Worm (Caenorhabditis elegans) whole organism, L2 larva: ENCODE results near the gene fipr-17.
"Not testable (repeated sequence)": the region's sequence is repeated elsewhere in the genome, so short reads cannot be mapped to it uniquely, and the experiment has no call there.

Experiments
- C34F6.9 ChIP-seq: fragments of 150-350 bp; optimal IDR thresholded peaks from 2 replicates; lab custom pipeline; 2014; ENCODE audit warnings: missing biosample characterization, missing genetic modification characterization
- F13H6.1 ChIP-seq: sonication (generic microtip); optimal IDR thresholded peaks from 2 replicates; lab custom pipeline; 2016; ENCODE audit warnings: missing genetic modification characterization, missing compliant biosample characterization
- Y55F3AM.14 ChIP-seq: fragments of 200-800 bp; sonication (Bioruptor generic); optimal IDR thresholded peaks from 2 replicates; lab custom pipeline; 2018; ENCODE audit warnings: mild to moderate bottlenecking, missing genetic modification characterization, missing compliant biosample characterization
- aly-2 ChIP-seq: fragments of 150-350 bp; optimal IDR thresholded peaks from 2 replicates; lab custom pipeline; 2014; ENCODE audit warnings: missing biosample characterization, missing genetic modification characterization
- blmp-1 ChIP-seq: sonication (generic microtip); optimal IDR thresholded peaks from 2 replicates; lab custom pipeline; 2017; ENCODE audit warnings: missing genetic modification characterization, mild to moderate bottlenecking, missing compliant biosample characterization, antibody characterized with exemption, moderate library complexity; ENCODE audit not compliant: insufficient read depth
- ceh-16 ChIP-seq: fragments of 150-350 bp; optimal IDR thresholded peaks from 2 replicates; lab custom pipeline; 2014; ENCODE audit warnings: missing biosample characterization, missing genetic modification characterization
- ceh-82 ChIP-seq: fragments of 150-350 bp; optimal IDR thresholded peaks from 2 replicates; lab custom pipeline; 2014; ENCODE audit warnings: missing biosample characterization, missing genetic modification characterization
- crh-2 ChIP-seq: sonication (generic microtip); optimal IDR thresholded peaks from 2 replicates; lab custom pipeline; 2017; ENCODE audit warnings: missing biosample characterization, missing genetic modification characterization
- egl-27 ChIP-seq: sonication (generic microtip); optimal IDR thresholded peaks from 3 replicates; lab custom pipeline; 2017; ENCODE audit warnings: missing biosample characterization, missing genetic modification reagents, missing genetic modification characterization
- elt-3 ChIP-seq: sonication (generic microtip); optimal IDR thresholded peaks from 2 replicates; lab custom pipeline; 2017; ENCODE audit warnings: missing biosample characterization, missing genetic modification characterization
- fos-1 ChIP-seq: fragments of 150-350 bp; optimal IDR thresholded peaks from 2 replicates; lab custom pipeline; 2014; ENCODE audit warnings: missing biosample characterization, missing genetic modification characterization
- gmeb-1 ChIP-seq: fragments of 150-350 bp; optimal IDR thresholded peaks from 2 replicates; lab custom pipeline; 2014; ENCODE audit warnings: missing biosample characterization, missing genetic modification characterization
- lin-11 ChIP-seq: fragments of 150-350 bp; sonication (generic microtip); optimal IDR thresholded peaks from 2 replicates; lab custom pipeline; 2014; ENCODE audit warnings: missing biosample characterization, missing genetic modification characterization, inconsistent platforms, mixed read lengths
- lsy-2 ChIP-seq, 2 experiments: fragments of 150-350 bp in 1 of 2; sonication (generic microtip) in 1 of 2; optimal IDR thresholded peaks; 2 replicates each; lab custom pipeline; 2014 to 2017; ENCODE audit warnings: missing biosample characterization in 2 of 2, missing genetic modification characterization in 2 of 2
- mbf-1 ChIP-seq: sonication (generic microtip); optimal IDR thresholded peaks from 2 replicates; lab custom pipeline; 2017; ENCODE audit warnings: missing biosample characterization, missing genetic modification characterization
- mdl-1 ChIP-seq, 2 experiments: fragments of 150-350 bp in 1 of 2; sonication (generic microtip) in 1 of 2; optimal IDR thresholded peaks; 2 replicates each; lab custom pipeline; 2017; ENCODE audit warnings: missing biosample characterization in 2 of 2, missing genetic modification characterization in 2 of 2
- nhr-10 ChIP-seq: sonication (generic microtip); optimal IDR thresholded peaks from 2 replicates; lab custom pipeline; 2017; ENCODE audit warnings: missing biosample characterization, missing genetic modification characterization
- nhr-11 ChIP-seq: fragments of 150-350 bp; optimal IDR thresholded peaks from 2 replicates; lab custom pipeline; 2014; ENCODE audit warnings: missing biosample characterization, missing genetic modification characterization
- nhr-12 ChIP-seq: fragments of 150-350 bp; optimal IDR thresholded peaks from 2 replicates; lab custom pipeline; 2014; ENCODE audit warnings: missing biosample characterization, missing genetic modification characterization
- nhr-129 ChIP-seq: fragments of 150-350 bp; optimal IDR thresholded peaks from 2 replicates; lab custom pipeline; 2014; ENCODE audit warnings: missing biosample characterization, missing genetic modification characterization
- nhr-237 ChIP-seq: fragments of 150-350 bp; optimal IDR thresholded peaks from 2 replicates; lab custom pipeline; 2014; ENCODE audit warnings: missing biosample characterization, missing genetic modification characterization
- nhr-25 ChIP-seq: fragments of 150-350 bp; sonication (generic microtip); optimal IDR thresholded peaks from 3 replicates; lab custom pipeline; 2014; ENCODE audit warnings: missing biosample characterization, missing genetic modification characterization
- nhr-6 ChIP-seq: fragments of 150-350 bp; optimal IDR thresholded peaks from 2 replicates; lab custom pipeline; 2014; ENCODE audit warnings: missing biosample characterization, missing genetic modification characterization
- nhr-77 ChIP-seq: fragments of 150-350 bp; optimal IDR thresholded peaks from 2 replicates; lab custom pipeline; 2014; ENCODE audit warnings: missing biosample characterization, missing genetic modification characterization
- peb-1 ChIP-seq: fragments of 150-350 bp; optimal IDR thresholded peaks from 2 replicates; lab custom pipeline; 2014; ENCODE audit warnings: missing biosample characterization, missing genetic modification characterization
- sem-4 ChIP-seq: fragments of 150-350 bp; optimal IDR thresholded peaks from 2 replicates; lab custom pipeline; 2014; ENCODE audit warnings: missing biosample characterization, missing genetic modification reagents, missing genetic modification characterization
- skn-1 ChIP-seq: sonication (generic microtip); optimal IDR thresholded peaks from 2 replicates; lab custom pipeline; 2017; ENCODE audit warnings: missing biosample characterization, missing genetic modification characterization
- sma-3 ChIP-seq: sonication (generic microtip); optimal IDR thresholded peaks from 2 replicates; lab custom pipeline; 2016; ENCODE audit warnings: missing genetic modification reagents, missing genetic modification characterization, missing compliant biosample characterization
- sma-9 ChIP-seq, 2 experiments: fragments of 150-350 bp in 1 of 2; sonication (generic microtip) in 1 of 2; optimal IDR thresholded peaks; 2 replicates each; lab custom pipeline; 2014 to 2016; ENCODE audit warnings: missing genetic modification characterization in 2 of 2, mild to moderate bottlenecking in 1 of 2, missing biosample characterization in 1 of 2, missing compliant biosample characterization in 1 of 2, missing genetic modification reagents in 1 of 2, moderate library complexity in 1 of 2
- snpc-4 ChIP-seq: fragments of 150-350 bp; optimal IDR thresholded peaks from 2 replicates; lab custom pipeline; 2014; ENCODE audit warnings: missing biosample characterization, missing genetic modification characterization
- unc-39 ChIP-seq: fragments of 150-350 bp; optimal IDR thresholded peaks from 2 replicates; lab custom pipeline; 2014; ENCODE audit warnings: missing biosample characterization, missing genetic modification characterization
- unc-55 ChIP-seq: fragments of 150-350 bp; sonication (generic microtip); optimal IDR thresholded peaks from 3 replicates; lab custom pipeline; 2014; ENCODE audit warnings: missing biosample characterization, missing genetic modification reagents, missing genetic modification characterization
- zag-1 ChIP-seq: fragments of 150-350 bp; optimal IDR thresholded peaks from 2 replicates; lab custom pipeline; 2014; ENCODE audit warnings: missing biosample characterization, missing genetic modification characterization
- ztf-1 ChIP-seq: fragments of 200-800 bp; sonication (Bioruptor generic); conservative IDR thresholded peaks from 2 replicates; pipeline ENCODE4 v1.3.6; 2022; ENCODE audit warnings: missing genetic modification characterization, missing compliant biosample characterization
- ztf-4 ChIP-seq: fragments of 150-350 bp; optimal IDR thresholded peaks from 2 replicates; lab custom pipeline; 2014; ENCODE audit warnings: missing biosample characterization, missing genetic modification characterization

fipr-17 gene

DNA sequence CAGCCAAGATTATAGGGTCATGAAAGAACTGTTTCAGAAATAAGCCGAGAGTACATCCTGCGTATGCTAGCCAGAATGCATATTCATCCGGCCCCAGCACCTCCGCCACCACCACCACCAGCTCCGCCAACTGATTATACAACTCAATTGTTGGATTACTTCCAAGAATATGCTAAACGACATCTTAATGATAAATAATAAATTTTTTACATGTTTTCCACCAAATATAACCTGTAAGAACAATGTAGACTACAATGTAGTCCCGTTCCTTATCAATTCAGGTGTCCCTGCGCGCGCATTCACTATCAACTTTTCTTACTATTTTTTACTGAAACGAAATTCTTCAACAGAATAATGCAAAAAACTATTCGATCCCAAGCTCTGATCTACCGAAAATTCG lies 25.5 kb upstream of the fipr-17 start, which contains the start of gene Y48A6B.9:
Gene Y48A6B.9, plus strand, starts transcription at position 301 of the 400 bp plus-strand sequence.
- TF ChIP-seq egl-27 (tag; lab: Kevin White, UChicago), result no peak
- TF ChIP-seq lsy-2 (tag; optimal IDR thresholded peaks at IDR 0.05; lab: Kevin White, UChicago), result no peak
- no peak for TF ChIP-seq nhr-77 (tag; lab: Kevin White, UChicago)
- no peak for TF ChIP-seq sma-3 (GFP tag; lab: Kevin White, UChicago)
- no peak for TF ChIP-seq Y55F3AM.14 (GFP tag; lab: Kevin White, UChicago)
- no peak for TF ChIP-seq nhr-6 (tag; lab: Kevin White, UChicago)
- TF ChIP-seq gmeb-1, result no peak
- TF ChIP-seq nhr-237 (tag; lab: Kevin White, UChicago), result no peak
- no peak for TF ChIP-seq crh-2 (tag; lab: Kevin White, UChicago)
- TF ChIP-seq nhr-12, result no peak
- no peak for TF ChIP-seq nhr-25 (tag; lab: Kevin White, UChicago)
- TF ChIP-seq ceh-82 (tag; lab: Kevin White, UChicago), result no peak
- TF ChIP-seq sma-9 (GFP tag; optimal IDR thresholded peaks at IDR 0.05; lab: Kevin White, UChicago), result no peak
- no peak for TF ChIP-seq sma-9 (tag; optimal IDR thresholded peaks at IDR 0.05; lab: Kevin White, UChicago)
- no peak for TF ChIP-seq nhr-10 (tag; lab: Kevin White, UChicago)
- no peak for TF ChIP-seq F13H6.1 (tag; lab: Kevin White, UChicago)
- TF ChIP-seq skn-1 (tag; lab: Kevin White, UChicago), result no peak
- TF ChIP-seq mbf-1, result no peak
- no peak for TF ChIP-seq elt-3 (tag; lab: Kevin White, UChicago)

DNA sequence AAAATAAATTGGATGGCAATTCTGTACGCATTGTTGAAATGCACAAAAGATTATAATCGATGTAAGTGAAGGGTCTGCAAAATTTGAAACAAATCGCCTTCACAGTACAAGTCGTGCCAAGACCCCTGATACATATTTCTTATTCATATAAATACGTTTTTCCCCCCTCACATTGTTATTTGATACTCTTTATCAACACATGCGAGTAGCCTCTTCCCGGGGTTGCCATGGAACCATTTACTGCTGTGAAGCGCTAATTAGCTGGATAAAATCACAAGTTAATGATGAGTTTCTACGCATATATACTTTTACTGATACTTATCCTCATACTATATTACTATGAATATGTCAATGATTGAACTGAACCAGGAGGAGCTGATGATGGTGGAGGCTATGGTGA lies 23.9 kb upstream of the fipr-17 start, which contains the start of gene Y48A6B.14:
Gene Y48A6B.14, plus strand, starts transcription at position 301 of the 400 bp plus-strand sequence.
- TF ChIP-seq mbf-1, result no peak
- TF ChIP-seq peb-1 (tag; lab: Kevin White, UChicago), result no peak

DNA sequence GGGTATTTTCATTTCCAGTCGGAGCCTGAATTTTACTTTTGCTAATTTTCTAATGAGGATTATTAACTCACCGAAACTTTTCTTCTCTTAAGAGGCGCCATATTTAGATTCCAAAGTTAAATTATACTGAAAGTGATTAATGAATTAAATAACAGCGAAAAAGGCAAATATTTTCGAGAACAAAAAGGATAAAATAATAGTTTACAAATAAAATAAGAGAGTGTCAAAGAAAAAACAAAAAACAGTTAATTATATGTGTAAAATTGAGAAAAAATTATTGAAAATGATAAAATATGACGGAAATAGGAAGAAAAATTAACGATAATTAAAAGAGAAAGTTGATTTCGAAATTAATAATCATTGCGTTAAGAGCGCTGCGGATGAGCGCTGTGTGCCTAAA lies 21.9 kb upstream of the fipr-17 start, which contains the start of gene Y48A6B.8:
Gene Y48A6B.8, minus strand, starts transcription at position 101 of the 400 bp plus-strand sequence.
- not testable (repeated sequence) for TF ChIP-seq ztf-1 (GFP tag; lab: Robert Waterston, UW); blmp-1; mdl-1 (tag; optimal IDR thresholded peaks at IDR 0.05; lab: Kevin White, UChicago)

DNA sequence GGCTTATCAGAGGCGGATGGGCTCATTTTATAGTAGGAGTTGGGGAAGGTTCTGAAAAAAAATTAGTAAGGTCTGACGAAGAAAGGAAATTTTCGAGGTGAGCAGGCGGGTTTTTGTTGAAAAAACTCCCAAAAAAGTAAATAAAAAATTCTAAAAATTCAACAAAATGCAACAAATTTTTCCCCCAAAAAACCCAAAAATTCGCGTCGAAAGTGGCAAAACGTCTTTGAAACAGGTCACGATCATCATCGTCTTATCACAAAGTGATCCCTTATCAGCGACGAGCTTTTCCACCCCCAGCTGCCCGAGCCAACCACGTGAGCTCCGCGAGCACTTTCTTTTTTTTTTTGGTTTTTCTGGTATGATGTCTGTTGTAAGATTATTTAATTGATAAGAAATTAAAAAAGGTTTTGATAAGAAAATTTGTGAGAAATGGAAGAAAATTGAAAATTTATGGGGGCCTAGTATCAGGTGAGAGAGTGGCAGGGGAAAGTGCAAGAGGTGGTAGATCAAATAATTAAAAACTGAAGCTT lies 19.2 kb upstream of the fipr-17 start, which contains the start of gene Y48A6B.7:
Gene Y48A6B.7, minus strand, starts transcription at position 51 of the 533 bp plus-strand sequence.
- TF ChIP-seq gmeb-1 (peak; percentile 70), sma-3 (GFP tag; lab: Kevin White, UChicago) (peak; percentile 31), unc-39 (no peak), skn-1 (tag; lab: Kevin White, UChicago) (no peak), ztf-4 (tag; lab: Kevin White, UChicago) (no peak), sma-9 (GFP tag; optimal IDR thresholded peaks at IDR 0.05; lab: Kevin White, UChicago) (peak; percentile 78), sma-9 (tag; optimal IDR thresholded peaks at IDR 0.05; lab: Kevin White, UChicago) (no peak), fos-1 (tag; lab: Kevin White, UChicago) (peak; percentile 88), mdl-1 (tag; optimal IDR thresholded peaks at IDR 0.05; lab: Kevin White, UChicago) (peak in 1 of 2 experiments; percentile 70), F13H6.1 (tag; lab: Kevin White, UChicago) (peak; percentile 48), snpc-4 (no peak), unc-55 (GFP tag; lab: Kevin White, UChicago) (no peak), egl-27 (tag; lab: Kevin White, UChicago) (peak; percentile 18), crh-2 (tag; lab: Kevin White, UChicago) (peak; percentile 71)

DNA sequence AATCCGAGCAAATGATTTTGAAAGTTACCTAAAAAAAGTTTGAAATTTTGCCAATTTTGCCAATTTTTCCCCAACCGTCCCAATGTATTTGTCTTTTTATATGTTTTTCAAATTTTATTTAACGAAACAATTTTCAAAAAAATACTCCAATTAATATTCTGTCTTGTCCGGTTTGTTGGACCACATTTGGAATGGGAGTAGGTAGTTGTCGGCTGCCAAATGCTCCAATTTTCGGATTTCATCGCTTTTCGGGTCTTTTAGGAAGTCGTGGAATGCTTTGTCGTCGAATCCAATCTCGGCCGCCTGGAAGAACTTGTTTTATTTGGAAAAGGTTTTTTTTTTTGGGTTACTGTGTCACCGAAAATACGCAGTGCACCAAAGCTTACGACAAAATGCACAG lies 17.7 kb upstream of the fipr-17 start:
- TF ChIP-seq nhr-11 (tag; lab: Kevin White, UChicago) (no peak), aly-2 (tag; lab: Kevin White, UChicago) (no peak), nhr-25 (tag; lab: Kevin White, UChicago) (no peak), ztf-4 (tag; lab: Kevin White, UChicago) (no peak), elt-3 (tag; lab: Kevin White, UChicago) (no peak), gmeb-1 (no peak), ceh-16 (no peak), lin-11 (tag; lab: Kevin White, UChicago) (no peak), nhr-129 (tag; lab: Kevin White, UChicago) (no peak), sma-3 (GFP tag; lab: Kevin White, UChicago) (no peak), blmp-1 (no peak), C34F6.9 (no peak), zag-1 (tag; lab: Kevin White, UChicago) (no peak), unc-39 (no peak), mdl-1 (tag; optimal IDR thresholded peaks at IDR 0.05; lab: Kevin White, UChicago) (no peak), ceh-82 (tag; lab: Kevin White, UChicago) (no peak), sma-9 (GFP tag; optimal IDR thresholded peaks at IDR 0.05; lab: Kevin White, UChicago) (no peak), sma-9 (tag; optimal IDR thresholded peaks at IDR 0.05; lab: Kevin White, UChicago) (no peak), sem-4 (tag; lab: Kevin White, UChicago) (no peak)
